Fruit fly (Drosophila melanogaster): ENCODE data around the gene vrs.

Gene vrs

dm6 chr3R:12431030-12431489, 16.4 kb upstream of the vrs start, which contains the start of gene Prosalpha2 (continued):
- TF ChIP-seq CG10147 (GFP tag; optimal IDR thresholded peaks at IDR 0.05): peak; percentile 11
- TF ChIP-seq ATbp (GFP tag; optimal IDR thresholded peaks at IDR 0.05): no peak
- peak; percentile 83 for TF ChIP-seq gfzf (GFP tag; optimal IDR thresholded peaks at IDR 0.05)
- TF ChIP-seq CG7556 (GFP tag; optimal IDR thresholded peaks at IDR 0.05): no peak
- no peak for TF ChIP-seq crol (GFP tag; IDR thresholded peaks at IDR 0.05)
- peak; percentile 3 for TF ChIP-seq CG4424 (GFP tag; optimal IDR thresholded peaks at IDR 0.05)
- TF ChIP-seq ttk (GFP tag; IDR thresholded peaks at IDR 0.05): no peak
- peak; percentile 57 for TF ChIP-seq CG4617 (GFP tag; optimal IDR thresholded peaks at IDR 0.05; ENCODE audit: borderline replicate concordance)
- TF ChIP-seq CG8924 (tag; optimal IDR thresholded peaks at IDR 0.05): peak; percentile 11
- peak; percentile 68 for TF ChIP-seq CG12659 (GFP tag; optimal IDR thresholded peaks at IDR 0.05)
- TF ChIP-seq abd-A (tag; optimal IDR thresholded peaks at IDR 0.05): no peak
- peak; percentile 38 for TF ChIP-seq ssp (GFP tag; IDR thresholded peaks at IDR 0.05)
- TF ChIP-seq Sry-β (GFP tag; optimal IDR thresholded peaks at IDR 0.05): peak; percentile 19
- TF ChIP-seq lmd (GFP tag; IDR thresholded peaks at IDR 0.05): peak; percentile 15; the same call in 1 of the 2 replicates
- TF ChIP-seq sug (tag; optimal IDR thresholded peaks at IDR 0.05): peak; percentile 40
- peak; percentile 33 for TF ChIP-seq sens (GFP tag)
- no peak for TF ChIP-seq HHEX (GFP tag; optimal IDR thresholded peaks at IDR 0.05)
- 0 out of 4 replicates have a peak, but pooled peaks have one; percentile 29 for TF ChIP-seq Dll (GFP tag; IDR thresholded peaks at IDR 0.05; ENCODE audit: partially characterized antibody)
- TF ChIP-seq insv (GFP tag; optimal IDR thresholded peaks at IDR 0.05): peak in 1 of 2 experiments; percentile 31
- TF ChIP-seq Bteb2 (GFP tag; optimal IDR thresholded peaks at IDR 0.05): no peak
- peak; percentile 24 for TF ChIP-seq chn (GFP tag; optimal IDR thresholded peaks at IDR 0.05)
- TF ChIP-seq Rfx (GFP tag; IDR thresholded peaks at IDR 0.05): 0 out of 2 replicates have a peak, but pooled peaks have one; percentile 21
- TF ChIP-seq br (optimal IDR thresholded peaks at IDR 0.05): no peak
- peak; percentile 52 for TF ChIP-seq CG2120 (GFP tag; optimal IDR thresholded peaks at IDR 0.05)
- TF ChIP-seq Ptx1 (GFP tag; IDR thresholded peaks at IDR 0.05): peak; percentile 21; the same call in 1 of the 2 replicates
- TF ChIP-seq CG9797 (GFP tag; optimal IDR thresholded peaks at IDR 0.05): peak; percentile 84
- TF ChIP-seq CG17802 (tag; optimal IDR thresholded peaks at IDR 0.05): peak; percentile 64
- TF ChIP-seq slou (GFP tag; optimal IDR thresholded peaks at IDR 0.05): no peak
- peak; percentile 23 for TF ChIP-seq CG13894 (tag; optimal IDR thresholded peaks at IDR 0.05)
- TF ChIP-seq Nf-YC (tag; optimal IDR thresholded peaks at IDR 0.05): peak; percentile 30
- peak; percentile 82 for TF ChIP-seq MBD-R2 (GFP tag; IDR thresholded peaks at IDR 0.05)
- no peak for TF ChIP-seq Meics (GFP tag; optimal IDR thresholded peaks at IDR 0.05)
- TF ChIP-seq HmgZ (tag; optimal IDR thresholded peaks at IDR 0.05): peak; percentile 13
- peak; percentile 66 for TF ChIP-seq MESR4 (GFP tag; optimal IDR thresholded peaks at IDR 0.05)
- TF ChIP-seq CTCF (GFP tag; optimal IDR thresholded peaks at IDR 0.05): peak; percentile 9
- no peak for TF ChIP-seq hkb (optimal IDR thresholded peaks at IDR 0.05)
- no peak for TF ChIP-seq hkb (GFP tag; IDR thresholded peaks at IDR 0.05)
- peak; percentile 72 for TF ChIP-seq Elba2 (GFP tag; optimal IDR thresholded peaks at IDR 0.05)
- peak; percentile 53 for TF ChIP-seq YL-1 (GFP tag; optimal IDR thresholded peaks at IDR 0.05)
- peak; percentile 39 for TF ChIP-seq slbo (GFP tag; IDR thresholded peaks at IDR 0.05)
- TF ChIP-seq row (GFP tag; IDR thresholded peaks at IDR 0.05): peak; percentile 59
- peak; percentile 80 for TF ChIP-seq CG14710 (tag; optimal IDR thresholded peaks at IDR 0.05)
- peak; percentile 46 for TF ChIP-seq phol (tag; optimal IDR thresholded peaks at IDR 0.05)
- no peak for TF ChIP-seq tna (GFP tag; IDR thresholded peaks at IDR 0.05; ENCODE audit: partially characterized antibody)
- no peak for TF ChIP-seq B-H2 (GFP tag; optimal IDR thresholded peaks at IDR 0.05)
- TF ChIP-seq CG13775 (GFP tag; optimal IDR thresholded peaks at IDR 0.05): peak; percentile 5
- peak; percentile 1 for TF ChIP-seq CG12391 (tag; optimal IDR thresholded peaks at IDR 0.05)
- no peak for TF ChIP-seq kni (GFP tag; optimal IDR thresholded peaks at IDR 0.05)
- no peak for TF ChIP-seq CG15073 (GFP tag; optimal IDR thresholded peaks at IDR 0.05)
- peak; percentile 2 for TF ChIP-seq Ets97D (GFP tag; optimal IDR thresholded peaks at IDR 0.05)
- peak; percentile 33 for TF ChIP-seq CG17829 (tag; optimal IDR thresholded peaks at IDR 0.05)
- TF ChIP-seq Fer1 (GFP tag; optimal IDR thresholded peaks at IDR 0.05): peak; percentile 21
